Worm (Caenorhabditis elegans) whole organism, early embryonic: Measurements from ENCODE around the gene ubc-1.

Source experiments
- B0310.2 ChIP-seq: sonication (generic microtip); optimal IDR thresholded peaks from 2 replicates; lab custom pipeline; 2016; ENCODE audit warnings: mild to moderate bottlenecking, missing genetic modification characterization, missing compliant biosample characterization
- F13C5.2 ChIP-seq: sonication (generic microtip); optimal IDR thresholded peaks from 2 replicates; lab custom pipeline; 2017; ENCODE audit warnings: mild to moderate bottlenecking, missing genetic modification characterization, inconsistent platforms, missing compliant biosample characterization
- ama-1 ChIP-seq: fragments of 150-350 bp; optimal IDR thresholded peaks from 2 replicates; lab custom pipeline; 2014
- flt-1 ChIP-seq: fragments of 200-800 bp; sonication (Bioruptor generic); IDR thresholded peaks from 2 replicates; pipeline ENCODE4 v1.3.6; 2022; ENCODE audit warnings: missing genetic modification characterization, missing compliant biosample characterization
- hmbx-1 ChIP-seq: sonication (generic microtip); optimal IDR thresholded peaks from 2 replicates; lab custom pipeline; 2016; ENCODE audit warnings: mild to moderate bottlenecking, missing genetic modification characterization, missing compliant biosample characterization
- tbx-11 ChIP-seq: fragments of 200-800 bp; sonication (Bioruptor generic); IDR thresholded peaks from 2 replicates; pipeline ENCODE4 v1.3.6; 2022; ENCODE audit warnings: missing genetic modification characterization, missing compliant biosample characterization
- tra-4 ChIP-seq: sonication (generic microtip); optimal IDR thresholded peaks from 2 replicates; lab custom pipeline; 2017; ENCODE audit warnings: missing genetic modification characterization, missing compliant biosample characterization

DNA sequence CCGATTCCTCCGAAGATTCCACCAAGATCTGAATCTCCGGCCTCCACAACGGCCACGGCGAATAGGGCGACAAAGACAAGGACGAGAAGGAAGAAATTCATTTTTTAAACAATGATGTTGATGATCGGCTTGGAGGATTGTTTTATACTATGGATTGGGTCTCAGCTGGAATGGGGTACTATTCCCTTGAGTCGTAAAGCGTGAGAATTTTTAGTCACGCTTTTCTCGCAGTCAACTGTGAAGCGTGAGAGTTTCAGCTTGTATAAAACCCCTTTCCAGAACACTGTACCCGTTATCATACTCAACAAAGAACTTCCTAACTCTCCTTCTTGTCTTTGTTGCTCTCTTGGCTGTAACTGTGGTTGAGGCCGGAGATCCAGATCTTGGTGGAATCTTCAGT lies 11.7 kb downstream of the ubc-1 start, which contains the start of gene F49F1.15:
- TF ChIP-seq F13C5.2 (tag; lab: Kevin White, UChicago) (no peak), hmbx-1 (tag; lab: Kevin White, UChicago) (no peak), flt-1 (GFP tag; lab: Robert Waterston, UW) (no peak), tbx-11 (GFP tag; lab: Robert Waterston, UW) (no peak), ama-1 (lab: Kevin White, UChicago) (no peak), B0310.2 (no peak), tra-4 (tag; lab: Kevin White, UChicago) (no peak)
